Worm (Caenorhabditis elegans) whole organism, early embryonic: ENCODE data around the gene F10E9.7.

Source experiments
- B0310.2 ChIP-seq: sonication (generic microtip); optimal IDR thresholded peaks from 2 replicates; lab custom pipeline; 2016; ENCODE audit warnings: mild to moderate bottlenecking, missing genetic modification characterization, missing compliant biosample characterization
- F13C5.2 ChIP-seq: sonication (generic microtip); optimal IDR thresholded peaks from 2 replicates; lab custom pipeline; 2017; ENCODE audit warnings: mild to moderate bottlenecking, missing genetic modification characterization, inconsistent platforms, missing compliant biosample characterization
- aly-1 ChIP-seq: sonication (generic microtip); optimal IDR thresholded peaks from 2 replicates; lab custom pipeline; 2016; ENCODE audit warnings: missing genetic modification characterization, missing compliant biosample characterization
- ama-1 ChIP-seq: fragments of 150-350 bp; optimal IDR thresholded peaks from 2 replicates; lab custom pipeline; 2014
- ceh-13 ChIP-seq: fragments of 200-800 bp; sonication (Bioruptor generic); optimal IDR thresholded peaks from 2 replicates; lab custom pipeline; 2018; ENCODE audit warnings: mild to moderate bottlenecking, missing genetic modification characterization, missing compliant biosample characterization
- ceh-36 ChIP-seq: sonication (generic microtip); optimal IDR thresholded peaks from 2 replicates; lab custom pipeline; 2016; ENCODE audit warnings: missing genetic modification characterization, inconsistent platforms, missing compliant biosample characterization
- ets-7 ChIP-seq: sonication (generic microtip); optimal IDR thresholded peaks from 2 replicates; lab custom pipeline; 2016; ENCODE audit warnings: missing genotype, missing genetic modification characterization, missing compliant biosample characterization
- flt-1 ChIP-seq: fragments of 200-800 bp; sonication (Bioruptor generic); IDR thresholded peaks from 2 replicates; pipeline ENCODE4 v1.3.6; 2022; ENCODE audit warnings: missing genetic modification characterization, missing compliant biosample characterization
- hmbx-1 ChIP-seq: sonication (generic microtip); optimal IDR thresholded peaks from 2 replicates; lab custom pipeline; 2016; ENCODE audit warnings: mild to moderate bottlenecking, missing genetic modification characterization, missing compliant biosample characterization
- hmg-4 ChIP-seq: fragments of 200-800 bp; sonication (Bioruptor generic); optimal IDR thresholded peaks from 2 replicates; lab custom pipeline; 2018; ENCODE audit warnings: mild to moderate bottlenecking, missing genetic modification characterization, missing compliant biosample characterization
- hnd-1 ChIP-seq: sonication (generic microtip); optimal IDR thresholded peaks from 2 replicates; lab custom pipeline; 2016; ENCODE audit warnings: missing genetic modification characterization, missing compliant biosample characterization
- pes-1 ChIP-seq: fragments of 200-800 bp; sonication (Bioruptor generic); IDR thresholded peaks from 2 replicates; pipeline ENCODE4 v1.3.6; 2022; ENCODE audit warnings: missing genetic modification reagents, missing genetic modification characterization, missing compliant biosample characterization
- scrt-1 ChIP-seq: fragments of 200-800 bp; sonication (Bioruptor generic); IDR thresholded peaks from 2 replicates; pipeline ENCODE4 v1.3.6; 2022; ENCODE audit warnings: missing genetic modification characterization, missing compliant biosample characterization
- sea-1 ChIP-seq: fragments of 200-800 bp; sonication (Bioruptor generic); conservative IDR thresholded peaks from 2 replicates; pipeline ENCODE4 v1.3.6; 2022; ENCODE audit warnings: missing genetic modification characterization, missing compliant biosample characterization
- tbx-11 ChIP-seq: fragments of 200-800 bp; sonication (Bioruptor generic); IDR thresholded peaks from 2 replicates; pipeline ENCODE4 v1.3.6; 2022; ENCODE audit warnings: missing genetic modification characterization, missing compliant biosample characterization
- tbx-37 ChIP-seq: fragments of 200-800 bp; sonication (Bioruptor generic); conservative IDR thresholded peaks from 2 replicates; pipeline ENCODE4 v1.3.6; 2022; ENCODE audit warnings: missing genetic modification reagents, missing genetic modification characterization, missing compliant biosample characterization
- tra-4 ChIP-seq: sonication (generic microtip); optimal IDR thresholded peaks from 2 replicates; lab custom pipeline; 2017; ENCODE audit warnings: missing genetic modification characterization, missing compliant biosample characterization

The F10E9.7 gene

ce11 chrIII:8319100-8319499 is 11.9 kb upstream of the F10E9.7 start, which contains the start of gene F10E9.11:
F10E9.11 (minus strand) TSS chrIII:8319260.
- peak; percentile 53 for TF ChIP-seq F13C5.2
- no peak for TF ChIP-seq ceh-36 (tag; lab: Kevin White, UChicago)
- TF ChIP-seq aly-1 (tag; lab: Kevin White, UChicago): peak; percentile 46
- peak; percentile 40 for TF ChIP-seq hmg-4 (GFP tag; lab: Kevin White, UChicago)
- peak; percentile 64 for TF ChIP-seq flt-1
- peak; percentile 57; the same call in 1 of the 2 replicates for TF ChIP-seq pes-1 (GFP tag; lab: Robert Waterston, UW)
- TF ChIP-seq ceh-13: no peak
- TF ChIP-seq sea-1 (GFP tag; lab: Robert Waterston, UW): 0 out of 2 replicates have a peak, but pooled peaks have one; percentile 70
- peak; percentile 89 for TF ChIP-seq tbx-37 (GFP tag; lab: Robert Waterston, UW)
- TF ChIP-seq ets-7 (tag; lab: Kevin White, UChicago): peak; percentile 50

ce11 chrIII:8318488-8318887 is 11.2 kb upstream of the F10E9.7 start, which contains the start of gene sas-4:
sas-4 (minus strand) TSS chrIII:8318588.
- TF ChIP-seq tbx-37 (GFP tag; lab: Robert Waterston, UW): no peak
- no peak for TF ChIP-seq scrt-1 (GFP tag; lab: Robert Waterston, UW)
- no peak for TF ChIP-seq tra-4 (tag; lab: Kevin White, UChicago)
- no peak for TF ChIP-seq tbx-11 (GFP tag; lab: Robert Waterston, UW)
- TF ChIP-seq hnd-1 (tag; lab: Kevin White, UChicago): no peak
- TF ChIP-seq ceh-36 (tag; lab: Kevin White, UChicago): no peak
- TF ChIP-seq ceh-13: no peak
- no peak for TF ChIP-seq flt-1
- no peak for TF ChIP-seq pes-1 (GFP tag; lab: Robert Waterston, UW)
- TF ChIP-seq hmbx-1 (tag; lab: Kevin White, UChicago): no peak
- TF ChIP-seq ets-7 (tag; lab: Kevin White, UChicago): no peak

DNA sequence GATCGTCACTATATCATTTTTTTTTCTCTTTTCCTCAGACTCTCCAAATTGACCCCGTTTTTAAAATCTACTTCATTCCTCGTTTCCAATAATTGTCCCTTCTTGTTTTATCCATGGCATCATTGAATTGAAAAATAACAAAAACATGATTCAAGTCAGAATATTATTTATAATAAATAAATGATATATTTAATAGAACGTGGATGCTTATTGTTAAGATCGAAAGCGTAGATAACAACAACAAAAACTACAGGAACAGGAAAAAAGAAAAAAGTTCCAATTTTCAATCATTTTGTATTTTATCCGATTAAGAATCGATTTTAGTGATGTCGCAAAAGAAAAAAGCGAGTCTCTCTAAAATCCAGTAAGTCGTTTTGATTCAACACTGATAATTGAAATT is 5.2 kb upstream of the F10E9.7 start, which contains the start of gene F10E9.2:
TSS of gene F10E9.2 (plus strand) at position 301 of the 400 bp plus-strand sequence.
- TF ChIP-seq ets-7 (tag; lab: Kevin White, UChicago) (no peak), hnd-1 (tag; lab: Kevin White, UChicago) (no peak), tbx-11 (GFP tag; lab: Robert Waterston, UW) (no peak), hmbx-1 (tag; lab: Kevin White, UChicago) (no peak), F13C5.2 (no peak), tbx-37 (GFP tag; lab: Robert Waterston, UW) (no peak), ama-1 (lab: Kevin White, UChicago) (no peak), flt-1 (no peak)

- TF ChIP-seq flt-1: no peak
- no peak for TF ChIP-seq ama-1 (lab: Kevin White, UChicago)
- TF ChIP-seq ets-7 (tag; lab: Kevin White, UChicago): no peak
Measured at ce11 chrIII:8310239-8311057, 3.2 kb upstream of the F10E9.7 start, which contains the start of gene F10E9.3. F10E9.3 (plus strand) TSS chrIII:8311007.

ce11 chrIII:8308238-8308637 is 997 bp upstream of the F10E9.7 start, which contains the start of gene F10E9.4:
F10E9.4 (plus strand) TSS chrIII:8308538.
- TF ChIP-seq ama-1 (lab: Kevin White, UChicago) (no peak), tbx-37 (GFP tag; lab: Robert Waterston, UW) (no peak), ets-7 (tag; lab: Kevin White, UChicago) (no peak), hmg-4 (GFP tag; lab: Kevin White, UChicago) (no peak), aly-1 (tag; lab: Kevin White, UChicago) (no peak), ceh-36 (tag; lab: Kevin White, UChicago) (no peak), flt-1 (no peak), pes-1 (GFP tag; lab: Robert Waterston, UW) (no peak), tra-4 (tag; lab: Kevin White, UChicago) (no peak), B0310.2 (tag; lab: Kevin White, UChicago) (no peak), ceh-13 (no peak), tbx-11 (GFP tag; lab: Robert Waterston, UW) (no peak), scrt-1 (GFP tag; lab: Robert Waterston, UW) (no peak), F13C5.2 (no peak)

- TF ChIP-seq B0310.2 (tag; lab: Kevin White, UChicago) (no peak), sea-1 (GFP tag; lab: Robert Waterston, UW) (no peak), tbx-37 (GFP tag; lab: Robert Waterston, UW) (no peak), pes-1 (GFP tag; lab: Robert Waterston, UW) (no peak), tra-4 (tag; lab: Kevin White, UChicago) (no peak), hmbx-1 (tag; lab: Kevin White, UChicago) (no peak), aly-1 (tag; lab: Kevin White, UChicago) (no peak), ama-1 (lab: Kevin White, UChicago) (no peak), hnd-1 (tag; lab: Kevin White, UChicago) (no peak), ceh-13 (no peak), tbx-11 (GFP tag; lab: Robert Waterston, UW) (no peak), flt-1 (no peak), ets-7 (tag; lab: Kevin White, UChicago) (no peak)
Measured at ce11 chrIII:8305816-8306215, 1.4 kb downstream of the F10E9.7 start.

DNA sequence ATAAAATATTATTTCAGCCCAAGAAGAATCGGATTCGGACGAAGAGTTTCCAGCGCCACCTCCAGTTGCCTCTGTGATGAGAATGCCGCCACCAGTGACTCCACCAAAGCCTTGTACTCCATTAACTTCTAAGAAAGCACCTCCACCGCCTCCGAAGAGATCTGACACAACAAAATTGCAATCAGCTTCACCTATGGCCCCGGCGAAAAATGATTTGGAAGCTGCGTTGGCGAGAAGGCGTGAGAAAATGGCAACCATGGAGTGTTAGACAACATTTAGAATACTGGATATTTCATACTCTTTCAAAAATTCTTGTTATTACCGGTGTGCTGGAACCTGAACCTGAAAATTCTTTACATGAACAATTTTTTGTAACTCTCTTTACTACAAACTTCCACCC is 1.9 kb downstream of the F10E9.7 start:
- TF ChIP-seq F13C5.2 (no peak), tbx-37 (GFP tag; lab: Robert Waterston, UW) (no peak)
